Fruit fly (Drosophila melanogaster) whole organism, embryonic: ENCODE data around the gene Cep290.

Experiments
- ATbp ChIP-seq: fragments of 200-800 bp; sonication (Bioruptor generic); optimal IDR thresholded peaks from 2 replicates; lab custom pipeline; 2017; ENCODE audit warnings: missing biosample characterization, mild to moderate bottlenecking, missing genetic modification characterization, missing genetic modification reagents
- Aef1 ChIP-seq: fragments of 200-800 bp; sonication (Bioruptor generic); IDR thresholded peaks from 3 replicates; pipeline ENCODE4 v1.3.6; 2022; ENCODE audit warnings: missing biosample characterization, missing genetic modification characterization
- Blimp-1 ChIP-seq: fragments of 200-800 bp; sonication (Bioruptor generic); optimal IDR thresholded peaks from 3 replicates; lab custom pipeline; 2018; ENCODE audit warnings: missing biosample characterization, missing genetic modification characterization, mild to moderate bottlenecking, moderate library complexity, missing genetic modification reagents
- CG10209 ChIP-seq: fragments of 200-800 bp; sonication (Bioruptor generic); optimal IDR thresholded peaks from 3 replicates; lab custom pipeline; 2017; ENCODE audit warnings: missing biosample characterization, mild to moderate bottlenecking, missing genetic modification characterization, missing genetic modification reagents
- CG10462 ChIP-seq: fragments of 200-800 bp; sonication (Bioruptor generic); optimal IDR thresholded peaks from 2 replicates; lab custom pipeline; 2016; ENCODE audit warnings: missing biosample characterization, missing genetic modification characterization
- CG10565 ChIP-seq: fragments of 200-800 bp; sonication (Bioruptor generic); optimal IDR thresholded peaks from 3 replicates; lab custom pipeline; 2016; ENCODE audit warnings: missing biosample characterization, mild to moderate bottlenecking, missing genetic modification characterization
- CG10979 ChIP-seq: fragments of 200-800 bp; sonication (Bioruptor generic); optimal IDR thresholded peaks from 2 replicates; lab custom pipeline; 2018; ENCODE audit warnings: missing biosample characterization, mild to moderate bottlenecking, missing genetic modification characterization, moderate library complexity
- CG11696 ChIP-seq: fragments of 200-800 bp; sonication (Bioruptor generic); IDR thresholded peaks from 2 replicates; pipeline ENCODE4 v1.3.6; 2022; ENCODE audit warnings: missing biosample characterization, missing genetic modification characterization
- CG13424 ChIP-seq: fragments of 200-800 bp; sonication (Bioruptor generic); optimal IDR thresholded peaks from 2 replicates; lab custom pipeline; 2019; ENCODE audit warnings: missing biosample characterization, mild to moderate bottlenecking, missing genetic modification characterization, moderate library complexity
- CG14050 ChIP-seq: fragments of 200-800 bp; sonication (Bioruptor generic); IDR thresholded peaks from 3 replicates; pipeline ENCODE4 v1.3.6; 2022; ENCODE audit warnings: missing biosample characterization, missing genetic modification characterization
- CG14860 ChIP-seq: fragments of 200-800 bp; sonication (Bioruptor generic); IDR thresholded peaks from 3 replicates; pipeline ENCODE4 v1.3.6; 2022; ENCODE audit warnings: missing biosample characterization, missing genetic modification characterization; ENCODE audit not compliant: partially characterized antibody
- CG14965 ChIP-seq: fragments of 200-800 bp; sonication (Bioruptor generic); optimal IDR thresholded peaks from 2 replicates; lab custom pipeline; 2016; ENCODE audit warnings: missing biosample characterization, missing genetic modification characterization, borderline replicate concordance
- CG18011 ChIP-seq: fragments of 200-800 bp; sonication (Bioruptor generic); optimal IDR thresholded peaks from 2 replicates; lab custom pipeline; 2017; ENCODE audit warnings: missing biosample characterization, missing genetic modification characterization, mild to moderate bottlenecking, moderate library complexity, missing genotype
- CG4404 ChIP-seq: fragments of 200-800 bp; sonication (Bioruptor generic); IDR thresholded peaks from 2 replicates; pipeline ENCODE4 v1.3.6; 2022; ENCODE audit warnings: missing biosample characterization, missing genetic modification characterization
- CG6689 ChIP-seq: fragments of 200-800 bp; sonication (Bioruptor generic); IDR thresholded peaks from 2 replicates; pipeline ENCODE4 v1.3.6; 2022; ENCODE audit warnings: missing biosample characterization, missing genetic modification characterization
- CG7745 ChIP-seq: fragments of 200-800 bp; sonication (Bioruptor generic); optimal IDR thresholded peaks from 2 replicates; lab custom pipeline; 2018; ENCODE audit warnings: missing biosample characterization, mild to moderate bottlenecking, missing genetic modification characterization, moderate library complexity
- CG7786 ChIP-seq: fragments of 200-800 bp; sonication (Bioruptor generic); optimal IDR thresholded peaks from 2 replicates; lab custom pipeline; 2016; ENCODE audit warnings: missing biosample characterization, missing genetic modification characterization
- CG7963 ChIP-seq: fragments of 200-800 bp; sonication (Bioruptor generic); IDR thresholded peaks from 3 replicates; pipeline ENCODE4 v1.3.6; 2022; ENCODE audit warnings: missing biosample characterization, missing genetic modification characterization; ENCODE audit not compliant: partially characterized antibody
- Camta ChIP-seq: fragments of 200-800 bp; sonication (Bioruptor generic); optimal IDR thresholded peaks from 2 replicates; lab custom pipeline; 2016; ENCODE audit warnings: missing biosample characterization, missing genetic modification characterization
- Dek ChIP-seq: fragments of 200-800 bp; sonication (Bioruptor generic); optimal IDR thresholded peaks from 3 replicates; lab custom pipeline; 2019; ENCODE audit warnings: missing biosample characterization, mild to moderate bottlenecking, missing genetic modification characterization, moderate library complexity
- Dip2 ChIP-seq: fragments of 200-800 bp; sonication (Bioruptor generic); IDR thresholded peaks from 2 replicates; pipeline ENCODE4 v1.3.6; 2022; ENCODE audit warnings: missing biosample characterization, missing genetic modification characterization
- Drgx ChIP-seq: fragments of 200-800 bp; sonication (Bioruptor generic); IDR thresholded peaks from 2 replicates; pipeline ENCODE4 v1.3.6; 2022; ENCODE audit warnings: missing biosample characterization, missing genetic modification characterization
- Ets65A ChIP-seq: fragments of 200-800 bp; sonication (Bioruptor generic); peaks from one replicate; lab custom pipeline; 2016; ENCODE audit warnings: missing biosample characterization, missing genetic modification characterization
- HHEX ChIP-seq: fragments of 200-800 bp; sonication (Bioruptor generic); optimal IDR thresholded peaks from 3 replicates; lab custom pipeline; 2017; ENCODE audit warnings: missing biosample characterization, mild to moderate bottlenecking, missing genetic modification characterization, missing genetic modification reagents
- Hmr ChIP-seq: fragments of 200-800 bp; sonication (Bioruptor generic); optimal IDR thresholded peaks from 3 replicates; lab custom pipeline; 2017; ENCODE audit warnings: mild to moderate bottlenecking, missing biosample characterization, missing genetic modification reagents, missing genetic modification characterization
- Hr51 ChIP-seq, 2 experiments: fragments of 200-800 bp; sonication (Bioruptor generic); optimal IDR thresholded peaks; 2 replicates in 1 of 2; 3 replicates in 1 of 2; lab custom pipeline; 2016 to 2018; ENCODE audit warnings: missing biosample characterization in 2 of 2, missing genetic modification characterization in 2 of 2, mild to moderate bottlenecking in 1 of 2, moderate library complexity in 1 of 2
- Lhr ChIP-seq: fragments of 200-800 bp; sonication (Bioruptor generic); optimal IDR thresholded peaks from 3 replicates; lab custom pipeline; 2017; ENCODE audit warnings: mild to moderate bottlenecking, missing biosample characterization, missing genetic modification reagents, missing genetic modification characterization
- Max ChIP-seq: fragments of 200-800 bp; sonication (Bioruptor generic); optimal IDR thresholded peaks from 2 replicates; lab custom pipeline; 2016; ENCODE audit warnings: missing biosample characterization, mild to moderate bottlenecking, missing genetic modification characterization
- Med ChIP-seq: fragments of 200-800 bp; sonication (Bioruptor generic); peaks from one replicate; lab custom pipeline; 2016; ENCODE audit warnings: missing biosample characterization, missing genetic modification characterization, mild to moderate bottlenecking, inconsistent platforms, moderate library complexity
- NK7.1 ChIP-seq: fragments of 200-800 bp; sonication (Bioruptor generic); optimal IDR thresholded peaks from 3 replicates; lab custom pipeline; 2016; ENCODE audit warnings: missing biosample characterization, missing genetic modification characterization
- Neu2 ChIP-seq: fragments of 200-800 bp; sonication (Bioruptor generic); optimal IDR thresholded peaks from 3 replicates; lab custom pipeline; 2016; ENCODE audit warnings: missing biosample characterization, missing genetic modification characterization, borderline replicate concordance
- Nf-YA ChIP-seq: fragments of 200-800 bp; sonication (Bioruptor generic); IDR thresholded peaks from 2 replicates; pipeline ENCODE4 v1.3.6; 2022; ENCODE audit warnings: missing biosample characterization, missing genetic modification characterization
- Nf-YB ChIP-seq: fragments of 200-800 bp; sonication (Bioruptor generic); optimal IDR thresholded peaks from 3 replicates; lab custom pipeline; 2019; ENCODE audit warnings: missing biosample characterization, mild to moderate bottlenecking, missing genetic modification characterization, moderate library complexity
- Oaz ChIP-seq: fragments of 200-800 bp; sonication (Bioruptor generic); IDR thresholded peaks from 2 replicates; pipeline ENCODE4 v1.3.6; 2022; ENCODE audit warnings: missing biosample characterization, missing genetic modification characterization
- Rx ChIP-seq: fragments of 200-800 bp; sonication (Bioruptor generic); IDR thresholded peaks from 2 replicates; pipeline ENCODE4 v1.3.6; 2022; ENCODE audit warnings: missing biosample characterization, missing genetic modification characterization
- Sry-δ ChIP-seq: fragments of 200-800 bp; sonication (Bioruptor generic); optimal IDR thresholded peaks from 2 replicates; lab custom pipeline; 2016; ENCODE audit warnings: missing biosample characterization, missing genetic modification characterization
- Vsx1 ChIP-seq: fragments of 200-800 bp; sonication (Bioruptor generic); optimal IDR thresholded peaks from 2 replicates; lab custom pipeline; 2017; ENCODE audit warnings: missing biosample characterization, mild to moderate bottlenecking, missing genetic modification characterization, missing genetic modification reagents
- Xrp1 ChIP-seq: fragments of 200-800 bp; sonication (Bioruptor generic); IDR thresholded peaks from 2 replicates; pipeline ENCODE4 v1.3.6; 2022; ENCODE audit warnings: missing biosample characterization, missing genetic modification characterization
- fu2 ChIP-seq: fragments of 200-800 bp; sonication (Bioruptor generic); optimal IDR thresholded peaks from 2 replicates; lab custom pipeline; 2016; ENCODE audit warnings: missing biosample characterization, missing genetic modification characterization
- hb ChIP-seq: fragments of 200-800 bp; sonication (Bioruptor generic); IDR thresholded peaks from 3 replicates; pipeline ENCODE4 v1.3.6; 2022; ENCODE audit warnings: missing biosample characterization, missing genetic modification characterization; ENCODE audit not compliant: partially characterized antibody
- nerfin-2 ChIP-seq: fragments of 200-800 bp; sonication (Bioruptor generic); IDR thresholded peaks from 2 replicates; pipeline ENCODE4 v1.3.6; 2022; ENCODE audit warnings: missing biosample characterization, missing genetic modification characterization; ENCODE audit not compliant: partially characterized antibody
- row ChIP-seq: fragments of 200-800 bp; sonication (Bioruptor generic); IDR thresholded peaks from 3 replicates; pipeline ENCODE4 v1.3.6; 2022; ENCODE audit warnings: missing biosample characterization, missing genetic modification characterization
- sna ChIP-seq: fragments of 200-800 bp; sonication (Bioruptor generic); IDR thresholded peaks from 2 replicates; pipeline ENCODE4 v1.3.6; 2022; ENCODE audit warnings: missing biosample characterization, missing genetic modification characterization; ENCODE audit not compliant: partially characterized antibody
- sr ChIP-seq: fragments of 200-800 bp; sonication (Bioruptor generic); IDR thresholded peaks from 3 replicates; pipeline ENCODE4 v1.3.6; 2022; ENCODE audit warnings: missing biosample characterization, missing genetic modification characterization
- tin ChIP-seq: fragments of 200-800 bp; sonication (Bioruptor generic); optimal IDR thresholded peaks from 3 replicates; lab custom pipeline; 2016; ENCODE audit warnings: missing biosample characterization, missing genetic modification characterization
- toy ChIP-seq: fragments of 200-800 bp; sonication (Bioruptor generic); IDR thresholded peaks from 2 replicates; pipeline ENCODE4 v1.3.6; 2022; ENCODE audit warnings: missing biosample characterization, missing genetic modification characterization
- unpg ChIP-seq: fragments of 200-800 bp; sonication (Bioruptor generic); optimal IDR thresholded peaks from 3 replicates; lab custom pipeline; 2018; ENCODE audit warnings: missing biosample characterization, mild to moderate bottlenecking, missing genetic modification characterization, moderate library complexity
- wek ChIP-seq: fragments of 200-800 bp; sonication (Bioruptor generic); optimal IDR thresholded peaks from 3 replicates; lab custom pipeline; 2018; ENCODE audit warnings: missing biosample characterization, mild to moderate bottlenecking, missing genetic modification characterization, moderate library complexity
- wor ChIP-seq: fragments of 200-800 bp; sonication (Bioruptor generic); IDR thresholded peaks from 2 replicates; pipeline ENCODE4 v1.3.6; 2022; ENCODE audit warnings: missing biosample characterization, missing genetic modification characterization

The Cep290 gene

DNA sequence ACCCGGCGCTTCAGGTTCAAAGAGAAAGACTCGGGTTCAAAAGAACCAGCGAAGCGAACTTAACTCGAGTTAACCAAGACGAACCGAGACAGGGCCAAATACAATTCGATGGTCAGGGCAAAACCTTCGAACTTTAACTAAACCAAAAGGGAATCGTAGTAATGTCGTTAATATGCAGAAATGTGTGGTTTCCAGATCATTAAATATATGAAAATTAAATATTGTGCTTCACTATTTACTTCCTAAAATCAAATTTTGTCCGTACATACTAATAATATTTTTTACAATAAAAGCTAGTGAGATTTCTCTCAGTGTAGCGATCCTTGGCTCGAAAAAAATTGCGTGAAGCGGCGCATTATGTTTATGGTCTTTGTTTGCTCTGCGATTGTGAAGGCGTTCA, 26.0 kb upstream of the Cep290 start (continued):
- TF ChIP-seq Drgx (GFP tag; lab: Robert Waterston, UW): 0 out of 2 replicates have a peak, but pooled peaks have one; percentile 17
- TF ChIP-seq Sry-δ: no peak
- TF ChIP-seq ATbp (GFP tag; lab: Kevin White, UChicago): no peak
- no peak for TF ChIP-seq Hmr (GFP tag; lab: Kevin White, UChicago)
- TF ChIP-seq CG7786 (GFP tag; lab: Kevin White, UChicago): no peak
- TF ChIP-seq row (GFP tag; lab: Robert Waterston, UW): peak; percentile 15; the same call in 1 of the 3 replicates
- peak in 1 of 2 experiments; percentile 22 for TF ChIP-seq Hr51 (GFP tag; optimal IDR thresholded peaks at IDR 0.05; lab: Kevin White, UChicago)
- no peak for TF ChIP-seq sna (GFP tag; lab: Robert Waterston, UW)
- no peak for TF ChIP-seq hb (GFP tag; lab: Robert Waterston, UW)
- TF ChIP-seq Lhr (GFP tag; lab: Kevin White, UChicago): no peak
- TF ChIP-seq Xrp1 (GFP tag; lab: Robert Waterston, UW): peak; percentile 29; the same call in 1 of the 2 replicates
- TF ChIP-seq CG14860 (GFP tag; lab: Robert Waterston, UW): no peak
- no peak for TF ChIP-seq wek (GFP tag; lab: Kevin White, UChicago)
- TF ChIP-seq CG6689 (GFP tag; lab: Robert Waterston, UW): no peak
- TF ChIP-seq tin (GFP tag; lab: Kevin White, UChicago): no peak
- TF ChIP-seq Dek (tag; lab: Kevin White, UChicago): no peak
- no peak for TF ChIP-seq Neu2 (GFP tag; lab: Kevin White, UChicago)
- TF ChIP-seq Nf-YA: no peak
- TF ChIP-seq CG10565 (GFP tag; lab: Kevin White, UChicago): no peak
- TF ChIP-seq CG14965: no peak
- TF ChIP-seq Oaz: peak; percentile 22; the same call in 1 of the 2 replicates
- no peak for TF ChIP-seq Blimp-1 (GFP tag; lab: Kevin White, UChicago)
- TF ChIP-seq Rx (GFP tag; lab: Robert Waterston, UW): no peak
- no peak for TF ChIP-seq Aef1
- TF ChIP-seq unpg: peak; percentile 30
- TF ChIP-seq CG10462 (GFP tag; lab: Kevin White, UChicago): no peak
- TF ChIP-seq Ets65A (GFP tag; lab: Kevin White, UChicago): peak; percentile 11
- no peak for TF ChIP-seq nerfin-2
- no peak for TF ChIP-seq fu2 (GFP tag; lab: Kevin White, UChicago)
- no peak for TF ChIP-seq Max (GFP tag; lab: Kevin White, UChicago)

DNA sequence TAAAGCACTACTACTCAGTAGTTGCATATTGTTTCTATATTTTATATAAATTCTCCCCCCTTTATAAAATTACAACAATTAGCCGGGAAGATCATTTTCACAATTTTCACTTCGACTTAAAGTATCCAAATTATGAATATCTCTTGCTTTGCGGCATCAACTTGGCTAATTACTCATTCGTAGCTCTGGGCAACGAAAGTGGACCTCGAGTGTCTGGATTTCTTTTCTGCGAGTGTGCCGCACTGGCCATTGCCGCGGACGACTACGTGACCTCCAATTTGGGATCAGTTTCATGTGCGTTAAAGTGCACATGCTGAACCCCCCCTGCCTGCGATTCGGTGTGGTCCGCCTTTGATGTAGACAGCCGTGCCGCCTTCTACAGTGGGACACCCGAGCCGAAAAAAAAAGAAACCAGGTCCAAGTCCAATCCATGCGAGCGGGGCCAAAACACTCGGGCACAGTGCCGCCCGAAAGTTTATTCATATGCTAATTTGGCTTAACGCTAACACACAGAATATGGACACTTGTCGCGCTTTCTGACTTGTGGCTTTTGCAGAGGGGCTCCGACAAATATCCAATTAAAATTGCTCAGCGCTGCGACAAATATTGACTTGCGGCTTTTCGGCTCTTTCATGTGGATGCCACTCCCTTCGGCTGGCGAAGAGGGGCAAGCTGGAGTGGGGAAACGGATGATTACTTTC, 25.1 kb upstream of the Cep290 start:
- TF ChIP-seq CG4404: no peak
- no peak for TF ChIP-seq CG11696
- peak; percentile 30 for TF ChIP-seq Vsx1 (GFP tag; lab: Kevin White, UChicago)
- no peak for TF ChIP-seq NK7.1 (GFP tag; lab: Kevin White, UChicago)
- no peak for TF ChIP-seq sr
- TF ChIP-seq CG7745 (tag; lab: Kevin White, UChicago): no peak
- TF ChIP-seq HHEX (GFP tag; lab: Kevin White, UChicago): no peak
- peak; percentile 46 for TF ChIP-seq CG13424
- TF ChIP-seq Dip2 (GFP tag; lab: Robert Waterston, UW): no peak
- TF ChIP-seq Nf-YB (GFP tag; lab: Kevin White, UChicago): no peak
- peak; percentile 10 for TF ChIP-seq Camta (GFP tag; lab: Kevin White, UChicago)
- no peak for TF ChIP-seq CG7963 (GFP tag; lab: Robert Waterston, UW)
- no peak for TF ChIP-seq CG10209 (GFP tag; lab: Kevin White, UChicago)
- peak; percentile 10 for TF ChIP-seq unpg
- peak; percentile 21 for TF ChIP-seq Med (GFP tag; lab: Kevin White, UChicago)
- peak; percentile 48; the same call in 2 of the 3 replicates for TF ChIP-seq CG14050 (GFP tag; lab: Robert Waterston, UW)
- TF ChIP-seq wor (GFP tag; lab: Robert Waterston, UW): no peak
- 0 out of 2 replicates have a peak, but pooled peaks have one; percentile 18 for TF ChIP-seq CG6689 (GFP tag; lab: Robert Waterston, UW)
- TF ChIP-seq CG18011 (GFP tag; lab: Kevin White, UChicago): no peak
- TF ChIP-seq toy: no peak
- TF ChIP-seq CG10979 (tag; lab: Kevin White, UChicago): peak; percentile 12
